Fruit fly (Drosophila melanogaster) whole organism, wandering third instar larva: ENCODE results near the gene CG4949.

Experiments used
- CG9705 ChIP-seq: fragments of 200-800 bp; sonication (Bioruptor generic); optimal IDR thresholded peaks from 2 replicates; lab custom pipeline; 2018; ENCODE audit warnings: missing biosample characterization, mild to moderate bottlenecking, missing genetic modification characterization
- GATAd ChIP-seq: sonication (Bioruptor generic); optimal IDR thresholded peaks from 2 replicates; lab custom pipeline; 2016; ENCODE audit warnings: missing biosample characterization, missing genetic modification characterization
- HLH106 ChIP-seq: fragments of 200-800 bp; optimal IDR thresholded peaks from 3 replicates; lab custom pipeline; 2019; ENCODE audit warnings: missing biosample characterization, mild to moderate bottlenecking, missing genetic modification characterization, moderate library complexity
- Hnf4 ChIP-seq: fragments of 200-800 bp; sonication (Bioruptor generic); optimal IDR thresholded peaks from 2 replicates; lab custom pipeline; 2016; ENCODE audit warnings: missing biosample characterization, mild to moderate bottlenecking, missing genetic modification characterization
- dsf ChIP-seq: sonication (Bioruptor generic); optimal IDR thresholded peaks from 2 replicates; lab custom pipeline; 2016; ENCODE audit warnings: missing biosample characterization, missing genetic modification characterization, borderline replicate concordance
- foxo ChIP-seq, 2 experiments: fragments of 200-800 bp; sonication (Bioruptor generic); optimal IDR thresholded peaks; 2 replicates in 1 of 2; 3 replicates in 1 of 2; lab custom pipeline; 2016 to 2017; ENCODE audit warnings: missing biosample characterization in 2 of 2, missing genetic modification characterization in 2 of 2
- pan ChIP-seq: fragments of >200 bp; optimal IDR thresholded peaks from 2 replicates; lab custom pipeline; 2017
- psq ChIP-seq: fragments of 200-800 bp; sonication (Bioruptor generic); optimal IDR thresholded peaks from 3 replicates; lab custom pipeline; 2017; ENCODE audit warnings: missing biosample characterization, mild to moderate bottlenecking, missing genetic modification characterization, moderate library complexity
- rgr ChIP-seq: fragments of 200-800 bp; sonication (Bioruptor generic); optimal IDR thresholded peaks from 3 replicates; lab custom pipeline; 2016; ENCODE audit warnings: missing biosample characterization, mild to moderate bottlenecking, missing genetic modification characterization

DNA sequence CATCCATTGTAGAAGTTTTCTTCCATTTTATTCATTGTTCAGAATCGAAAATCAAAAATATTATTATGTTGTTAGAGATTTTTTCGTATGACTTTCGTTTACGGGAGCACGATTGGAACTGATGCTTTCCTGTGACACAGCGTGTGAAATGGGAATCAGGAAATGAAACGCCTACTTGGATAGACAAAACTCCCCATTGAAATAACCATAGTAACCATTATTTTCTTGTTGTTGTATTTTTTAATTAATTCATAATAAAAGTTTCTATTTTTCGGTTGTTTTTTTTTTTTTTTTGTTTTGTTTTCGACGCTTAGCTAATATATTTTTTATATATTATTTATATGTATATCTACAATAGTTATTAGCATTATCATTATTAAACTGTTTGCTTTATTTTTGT is 10.2 kb upstream of the CG4949 start, which contains the start of gene CG43077:
- no peak for TF ChIP-seq psq (GFP tag; lab: Kevin White, UChicago)
- no peak for TF ChIP-seq HLH106
- TF ChIP-seq pan (lab: Kevin White, UChicago) = no peak
- no peak for TF ChIP-seq dsf (GFP tag; lab: Kevin White, UChicago)
- no peak for TF ChIP-seq rgr (GFP tag; lab: Kevin White, UChicago)
- no peak for TF ChIP-seq GATAd
- TF ChIP-seq foxo (GFP tag; optimal IDR thresholded peaks at IDR 0.05; lab: Kevin White, UChicago) = no peak
- TF ChIP-seq CG9705 (GFP tag; lab: Kevin White, UChicago) = no peak
- TF ChIP-seq Hnf4 (GFP tag; lab: Kevin White, UChicago) = no peak
